Fruit fly (Drosophila melanogaster): ENCODE measurements around the gene CG43338.

The CG43338 gene

dm6 chr2L:18664707-18665550 is 6.1 kb downstream of the CG43338 start:
- TF ChIP-seq woc (GFP tag; optimal IDR thresholded peaks at IDR 0.05) (peak; percentile 95), N (GFP tag; optimal IDR thresholded peaks at IDR 0.05) (no peak), sv (GFP tag; optimal IDR thresholded peaks at IDR 0.05) (no peak), Myc (optimal IDR thresholded peaks at IDR 0.05) (no peak), Dif (GFP tag; optimal IDR thresholded peaks at IDR 0.05; ENCODE audit: partially characterized antibody) (peak; percentile 68), ey (GFP tag; optimal IDR thresholded peaks at IDR 0.05) (peak; percentile 81), Mio (GFP tag; optimal IDR thresholded peaks at IDR 0.05) (no peak), br (GFP tag; optimal IDR thresholded peaks at IDR 0.05) (peak; percentile 73), Dfd (GFP tag; optimal IDR thresholded peaks at IDR 0.05) (no peak), Vsx2 (GFP tag; optimal IDR thresholded peaks at IDR 0.05; ENCODE audit: partially characterized antibody) (peak; percentile 86), foxo (GFP tag; optimal IDR thresholded peaks at IDR 0.05) (peak in 1 of 2 experiments; percentile 85), CG9705 (GFP tag; optimal IDR thresholded peaks at IDR 0.05) (peak; percentile 72), Abd-B (GFP tag; optimal IDR thresholded peaks at IDR 0.05) (no peak), dsf (GFP tag; optimal IDR thresholded peaks at IDR 0.05; ENCODE audit: borderline replicate concordance) (no peak), OdsH (GFP tag; optimal IDR thresholded peaks at IDR 0.05) (peak; percentile 88), psq (GFP tag; optimal IDR thresholded peaks at IDR 0.05) (peak; percentile 86), dmrt93B (GFP tag; optimal IDR thresholded peaks at IDR 0.05) (peak; percentile 70), usp (GFP tag; optimal IDR thresholded peaks at IDR 0.05) (no peak), rgr (GFP tag; optimal IDR thresholded peaks at IDR 0.05) (peak; percentile 68), GATAd (GFP tag; optimal IDR thresholded peaks at IDR 0.05) (no peak), h (GFP tag; optimal IDR thresholded peaks at IDR 0.05) (peak; percentile 86), brk (GFP tag; optimal IDR thresholded peaks at IDR 0.05) (no peak), HLH106 (tag; optimal IDR thresholded peaks at IDR 0.05) (peak; percentile 91), Hr78 (GFP tag; optimal IDR thresholded peaks at IDR 0.05) (no peak), dl (GFP tag; optimal IDR thresholded peaks at IDR 0.05; ENCODE audit: insufficient read depth in 1 of 2, partially characterized antibody in 2 of 2) (peak in 1 of 2 experiments; percentile 40), tai (GFP tag; optimal IDR thresholded peaks at IDR 0.05) (no peak), pan (optimal IDR thresholded peaks at IDR 0.05) (no peak), Sp1 (GFP tag; optimal IDR thresholded peaks at IDR 0.05) (peak; percentile 87), Jra (GFP tag; optimal IDR thresholded peaks at IDR 0.05) (peak; percentile 70), Rel (GFP tag; optimal IDR thresholded peaks at IDR 0.05) (no peak), Rel (tag; optimal IDR thresholded peaks at IDR 0.05) (peak; percentile 45), sage (GFP tag; optimal IDR thresholded peaks at IDR 0.05) (peak; percentile 50), CrebA (GFP tag; optimal IDR thresholded peaks at IDR 0.05; ENCODE audit: borderline replicate concordance) (no peak), lola (GFP tag; optimal IDR thresholded peaks at IDR 0.05) (no peak), fru (GFP tag; optimal IDR thresholded peaks at IDR 0.05) (peak; percentile 91), Hnf4 (GFP tag; optimal IDR thresholded peaks at IDR 0.05) (peak; percentile 78), jim (GFP tag; optimal IDR thresholded peaks at IDR 0.05) (no peak), CG32264 (GFP tag; optimal IDR thresholded peaks at IDR 0.05) (peak; percentile 44), Hr83 (GFP tag; optimal IDR thresholded peaks at IDR 0.05; ENCODE audit: poor library complexity, severe bottlenecking) (peak; percentile 57)

- peak; percentile 32 for TF ChIP-seq OdsH (GFP tag; optimal IDR thresholded peaks at IDR 0.05)
- TF ChIP-seq fru (GFP tag; optimal IDR thresholded peaks at IDR 0.05) = peak; percentile 6
- TF ChIP-seq foxo (GFP tag; optimal IDR thresholded peaks at IDR 0.05) = peak in 1 of 2 experiments; percentile 28
- peak; percentile 5 for TF ChIP-seq ey (GFP tag; optimal IDR thresholded peaks at IDR 0.05)
- peak; percentile 2 for TF ChIP-seq rgr (GFP tag; optimal IDR thresholded peaks at IDR 0.05)
- TF ChIP-seq CrebA (GFP tag; optimal IDR thresholded peaks at IDR 0.05; ENCODE audit: borderline replicate concordance) = no peak
- TF ChIP-seq Hnf4 (GFP tag; optimal IDR thresholded peaks at IDR 0.05) = no peak
- TF ChIP-seq h (GFP tag; optimal IDR thresholded peaks at IDR 0.05) = peak; percentile 19
Observed at dm6 chr2L:18663395-18663794, 7.7 kb downstream of the CG43338 start.

Measured in whole organism, wandering third instar larva.